Worm (Caenorhabditis elegans) whole organism, L4 larva: ENCODE data around the gene K09C4.2.

ENCODE experiments used
- hlh-30 ChIP-seq: sonication (generic microtip); optimal IDR thresholded peaks from 2 replicates; lab custom pipeline; 2017; ENCODE audit warnings: antibody characterized with exemption, mild to moderate bottlenecking, missing genetic modification characterization, missing compliant biosample characterization; ENCODE audit not compliant: insufficient read depth
- mep-1 ChIP-seq: fragments of 150-350 bp; sonication (generic microtip); optimal IDR thresholded peaks from 3 replicates; lab custom pipeline; 2014; ENCODE audit warnings: missing biosample characterization, missing genetic modification characterization
- mxl-3 ChIP-seq: fragments of 200-800 bp; sonication (Bioruptor generic); optimal IDR thresholded peaks from 2 replicates; lab custom pipeline; 2018; ENCODE audit warnings: mild to moderate bottlenecking, missing genetic modification characterization, missing compliant biosample characterization
- nhr-10 ChIP-seq: fragments of 150-350 bp; optimal IDR thresholded peaks from 2 replicates; lab custom pipeline; 2014; ENCODE audit warnings: missing biosample characterization, missing genetic modification characterization
- nhr-11 ChIP-seq: fragments of 150-350 bp; optimal IDR thresholded peaks from 2 replicates; lab custom pipeline; 2014; ENCODE audit warnings: missing biosample characterization, missing genetic modification characterization
- nhr-28 ChIP-seq: fragments of 150-350 bp; optimal IDR thresholded peaks from 2 replicates; lab custom pipeline; 2014; ENCODE audit warnings: missing biosample characterization, missing genetic modification characterization
- nhr-76 ChIP-seq: fragments of 150-350 bp; optimal IDR thresholded peaks from 2 replicates; lab custom pipeline; 2014; ENCODE audit warnings: missing biosample characterization, missing genetic modification characterization
- nhr-77 ChIP-seq: fragments of 150-350 bp; optimal IDR thresholded peaks from 2 replicates; lab custom pipeline; 2014; ENCODE audit warnings: missing biosample characterization, missing genetic modification characterization
- set-16 ChIP-seq: fragments of 200-800 bp; sonication (Bioruptor generic); IDR thresholded peaks from 2 replicates; pipeline ENCODE4 v1.3.6; 2022; ENCODE audit warnings: missing genetic modification reagents, missing genetic modification characterization, missing compliant biosample characterization
- skn-1 ChIP-seq: fragments of 150-350 bp; optimal IDR thresholded peaks from 2 replicates; lab custom pipeline; 2014; ENCODE audit warnings: missing biosample characterization, missing genetic modification characterization
- spr-3 ChIP-seq: fragments of 200-800 bp; sonication (Bioruptor generic); optimal IDR thresholded peaks from 2 replicates; lab custom pipeline; 2018; ENCODE audit warnings: mild to moderate bottlenecking, missing genetic modification characterization, missing compliant biosample characterization
- unc-39 ChIP-seq: sonication (generic microtip); optimal IDR thresholded peaks from 2 replicates; lab custom pipeline; 2017; ENCODE audit warnings: missing biosample characterization, missing genetic modification characterization

DNA sequence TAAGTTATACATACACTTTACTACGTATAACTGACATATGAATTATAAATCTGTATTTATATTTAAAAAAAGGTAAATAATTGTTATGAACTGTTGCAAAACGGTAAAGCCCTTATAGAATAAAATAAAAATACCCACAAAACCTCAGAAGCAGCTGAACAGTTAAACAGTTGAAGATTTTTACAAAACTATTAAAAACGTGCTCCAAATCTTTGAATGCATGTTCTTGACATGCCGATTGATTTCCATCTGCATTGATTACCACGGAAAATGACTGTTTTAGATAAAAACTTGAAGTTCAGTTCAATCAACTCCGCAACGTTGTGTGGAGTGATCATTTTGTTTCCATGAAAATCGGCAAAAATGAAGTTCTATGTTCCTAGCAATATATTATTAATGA lies 7.8 kb downstream of the K09C4.2 start, which contains the start of gene F11D5.7:
- no peak for TF ChIP-seq nhr-76 (tag; lab: Kevin White, UChicago)
- no peak for TF ChIP-seq nhr-28 (tag; lab: Kevin White, UChicago)
- TF ChIP-seq spr-3 (GFP tag; lab: Kevin White, UChicago): no peak
- TF ChIP-seq mep-1 (tag; lab: Kevin White, UChicago): no peak
- no peak for TF ChIP-seq nhr-11 (tag; lab: Kevin White, UChicago)
- no peak for TF ChIP-seq nhr-10
- no peak for TF ChIP-seq nhr-77 (tag; lab: Kevin White, UChicago)
- TF ChIP-seq mxl-3: no peak
- TF ChIP-seq set-16: no peak
- no peak for TF ChIP-seq skn-1 (tag; lab: Kevin White, UChicago)
- no peak for TF ChIP-seq hlh-30 (tag; lab: Kevin White, UChicago)
- no peak for TF ChIP-seq unc-39 (tag; lab: Kevin White, UChicago)
